Worm (Caenorhabditis elegans): ENCODE results near the gene ascc-1.

DNA sequence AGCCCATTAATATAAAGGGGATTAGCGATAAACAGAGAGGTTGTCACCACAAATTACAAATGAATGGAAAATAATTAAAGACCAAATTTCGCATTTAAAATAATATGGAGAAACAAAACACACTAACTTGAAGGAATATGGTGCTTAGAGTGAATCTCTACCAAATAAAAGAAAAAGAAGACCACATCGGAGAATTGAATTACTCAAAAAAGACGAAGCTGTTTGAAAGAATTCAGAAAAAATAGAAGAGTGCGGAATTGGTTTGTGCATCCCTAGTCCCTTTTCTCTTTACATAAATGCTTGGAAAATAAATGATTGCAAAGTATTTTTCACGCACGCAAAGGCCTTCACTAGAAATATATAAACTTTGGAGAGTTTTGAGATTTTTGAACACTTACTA, 16.4 kb downstream of the ascc-1 start:
- no peak for TF ChIP-seq ZK546.5 (tag; optimal IDR thresholded peaks at IDR 0.05)
- TF ChIP-seq mdl-1 (tag; optimal IDR thresholded peaks at IDR 0.05) = no peak
- TF ChIP-seq ztf-11 (tag; optimal IDR thresholded peaks at IDR 0.05) = no peak
- no peak for TF ChIP-seq ztf-4 (tag; optimal IDR thresholded peaks at IDR 0.05)
- TF ChIP-seq alr-1 (tag; optimal IDR thresholded peaks at IDR 0.05) = no peak
- no peak for TF ChIP-seq unc-62 (GFP tag; optimal IDR thresholded peaks at IDR 0.05)
- TF ChIP-seq nhr-25 (tag; optimal IDR thresholded peaks at IDR 0.05) = no peak
- no peak for TF ChIP-seq nhr-23 (tag; optimal IDR thresholded peaks at IDR 0.05)
- no peak for TF ChIP-seq ama-1 (optimal IDR thresholded peaks at IDR 0.05)
- no peak for TF ChIP-seq C34F6.9 (tag; optimal IDR thresholded peaks at IDR 0.05)

Measured in whole organism, L2 larva.